Worm (Caenorhabditis elegans): ENCODE data around the gene C09E8.6.

DNA sequence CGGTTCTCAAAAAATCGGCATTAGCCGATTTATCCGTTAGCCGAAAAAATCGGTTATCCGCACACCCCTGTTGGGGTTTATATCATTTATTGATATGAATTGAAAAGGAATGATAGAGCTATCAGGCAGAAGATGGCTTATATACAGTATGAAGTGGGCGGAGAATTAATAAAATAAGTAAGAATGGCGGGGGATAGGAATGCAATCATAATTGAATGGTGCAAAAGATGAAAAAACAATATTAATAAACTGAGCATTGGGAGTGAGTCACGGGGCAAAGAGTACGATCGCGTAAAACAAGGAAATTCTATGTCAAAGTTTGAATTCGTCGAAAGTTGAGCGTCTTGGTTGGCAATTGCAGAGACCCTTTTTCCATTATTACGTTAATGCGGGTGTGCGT is 19.5 kb upstream of the C09E8.6 start, which contains the start of gene T27A1.2:
- TF ChIP-seq nhr-237 (tag; optimal IDR thresholded peaks at IDR 0.05) (no peak), unc-39 (tag; optimal IDR thresholded peaks at IDR 0.05) (no peak), snpc-4 (tag; optimal IDR thresholded peaks at IDR 0.05) (no peak), sptf-1 (tag; optimal IDR thresholded peaks at IDR 0.05) (no peak)
